Worm (Caenorhabditis elegans) whole organism, mixed stage, embryonic: ENCODE measurements around the gene C49H3.6.

Experiments used
- M03D4.4 ChIP-seq: sonication (generic microtip); optimal IDR thresholded peaks from 2 replicates; lab custom pipeline; 2017; ENCODE audit warnings: mild to moderate bottlenecking, missing genetic modification characterization, missing compliant biosample characterization
- bed-3 ChIP-seq: fragments of 200-800 bp; sonication (Bioruptor generic); optimal IDR thresholded peaks from 3 replicates; lab custom pipeline; 2018; ENCODE audit warnings: mild to moderate bottlenecking, missing genetic modification characterization, moderate library complexity, missing compliant biosample characterization
- blmp-1 ChIP-seq: fragments of 150-350 bp; optimal IDR thresholded peaks from 2 replicates; lab custom pipeline; 2014; ENCODE audit warnings: missing biosample characterization, missing genetic modification characterization
- ceh-39 ChIP-seq: fragments of 150-350 bp; optimal IDR thresholded peaks from 2 replicates; lab custom pipeline; 2014; ENCODE audit warnings: missing biosample characterization, missing genetic modification characterization
- ceh-43 ChIP-seq: fragments of 200-800 bp; sonication (Bioruptor generic); optimal IDR thresholded peaks from 2 replicates; lab custom pipeline; 2018; ENCODE audit warnings: mild to moderate bottlenecking, missing genetic modification characterization, moderate library complexity, missing compliant biosample characterization
- ceh-83 ChIP-seq: fragments of 200-800 bp; sonication (Bioruptor generic); optimal IDR thresholded peaks from 2 replicates; lab custom pipeline; 2018; ENCODE audit warnings: mild to moderate bottlenecking, missing genetic modification characterization, missing compliant biosample characterization
- cnd-1 ChIP-seq: fragments of 200-800 bp; sonication (Bioruptor generic); optimal IDR thresholded peaks from 2 replicates; lab custom pipeline; 2018; ENCODE audit warnings: mild to moderate bottlenecking, missing genetic modification characterization, missing compliant biosample characterization
- drap-1 ChIP-seq: fragments of 200-800 bp; sonication (Bioruptor generic); optimal IDR thresholded peaks from 3 replicates; lab custom pipeline; 2018; ENCODE audit warnings: mild to moderate bottlenecking, missing genetic modification characterization, missing compliant biosample characterization
- elt-1 ChIP-seq: sonication (generic microtip); optimal IDR thresholded peaks from 2 replicates; lab custom pipeline; 2017; ENCODE audit warnings: missing genetic modification characterization, mild to moderate bottlenecking, missing compliant biosample characterization, antibody characterized with exemption, moderate library complexity, borderline replicate concordance; ENCODE audit not compliant: insufficient read depth
- elt-3 ChIP-seq: fragments of 150-350 bp; optimal IDR thresholded peaks from 2 replicates; lab custom pipeline; 2014; ENCODE audit warnings: missing biosample characterization, missing genetic modification characterization
- flh-1 ChIP-seq: fragments of 200-800 bp; sonication (Bioruptor generic); optimal IDR thresholded peaks from 2 replicates; lab custom pipeline; 2018; ENCODE audit warnings: mild to moderate bottlenecking, missing genetic modification characterization, moderate library complexity, missing compliant biosample characterization
- ham-2 ChIP-seq: fragments of 200-800 bp; sonication (Bioruptor generic); optimal IDR thresholded peaks from 2 replicates; lab custom pipeline; 2018; ENCODE audit warnings: mild to moderate bottlenecking, missing genetic modification characterization, missing compliant biosample characterization
- hlh-1 ChIP-seq: fragments of 150-350 bp; optimal IDR thresholded peaks from 2 replicates; lab custom pipeline; 2014; ENCODE audit warnings: missing biosample characterization, missing genetic modification reagents, missing genetic modification characterization
- lin-13 ChIP-seq: fragments of 150-350 bp; optimal IDR thresholded peaks from 2 replicates; lab custom pipeline; 2014; ENCODE audit warnings: missing biosample characterization, missing genetic modification characterization
- lin-32 ChIP-seq: fragments of 200-800 bp; sonication (Bioruptor generic); optimal IDR thresholded peaks from 2 replicates; lab custom pipeline; 2018; ENCODE audit warnings: mild to moderate bottlenecking, missing genetic modification characterization, missing compliant biosample characterization
- lsy-2 ChIP-seq: fragments of 150-350 bp; optimal IDR thresholded peaks from 2 replicates; lab custom pipeline; 2014; ENCODE audit warnings: missing biosample characterization, missing genetic modification characterization
- mep-1 ChIP-seq: fragments of 150-350 bp; optimal IDR thresholded peaks from 2 replicates; lab custom pipeline; 2017; ENCODE audit warnings: missing biosample characterization, missing genetic modification reagents, missing genetic modification characterization, inconsistent platforms
- mls-2 ChIP-seq: sonication (generic microtip); optimal IDR thresholded peaks from 2 replicates; lab custom pipeline; 2016; ENCODE audit warnings: mild to moderate bottlenecking, missing genetic modification characterization, moderate library complexity, missing compliant biosample characterization
- nhr-12 ChIP-seq: fragments of 150-350 bp; optimal IDR thresholded peaks from 2 replicates; lab custom pipeline; 2014; ENCODE audit warnings: missing biosample characterization, missing genetic modification characterization
- nhr-2 ChIP-seq: fragments of 150-350 bp; optimal IDR thresholded peaks from 2 replicates; lab custom pipeline; 2014; ENCODE audit warnings: missing biosample characterization, missing genetic modification characterization
- nhr-237 ChIP-seq: fragments of 150-350 bp; optimal IDR thresholded peaks from 2 replicates; lab custom pipeline; 2014; ENCODE audit warnings: missing biosample characterization, missing genetic modification characterization
- nhr-76 ChIP-seq: sonication (generic microtip); optimal IDR thresholded peaks from 2 replicates; lab custom pipeline; 2017; ENCODE audit warnings: missing biosample characterization, missing genetic modification characterization
- pha-4 ChIP-seq: fragments of 150-350 bp; optimal IDR thresholded peaks from 2 replicates; lab custom pipeline; 2018; ENCODE audit warnings: missing biosample characterization, missing genetic modification reagents, missing genetic modification characterization
- sem-2 ChIP-seq: fragments of 200-800 bp; sonication (Bioruptor generic); optimal IDR thresholded peaks from 2 replicates; lab custom pipeline; 2018; ENCODE audit warnings: mild to moderate bottlenecking, missing genetic modification characterization, missing compliant biosample characterization
- snpc-4 ChIP-seq: fragments of 150-350 bp; optimal IDR thresholded peaks from 2 replicates; lab custom pipeline; 2014; ENCODE audit warnings: missing biosample characterization, missing genetic modification characterization
- sptf-1 ChIP-seq: sonication (generic microtip); optimal IDR thresholded peaks from 2 replicates; lab custom pipeline; 2017; ENCODE audit warnings: mild to moderate bottlenecking, missing genetic modification characterization, moderate library complexity, missing compliant biosample characterization
- tbx-8 ChIP-seq: fragments of 200-800 bp; sonication (Bioruptor generic); optimal IDR thresholded peaks from 2 replicates; lab custom pipeline; 2018; ENCODE audit warnings: mild to moderate bottlenecking, missing genetic modification characterization, moderate library complexity, missing compliant biosample characterization
- unc-120 ChIP-seq: sonication (generic microtip); optimal IDR thresholded peaks from 2 replicates; lab custom pipeline; 2017; ENCODE audit warnings: missing genetic modification characterization, missing compliant biosample characterization; ENCODE audit not compliant: poor library complexity, severe bottlenecking
- unc-39 ChIP-seq: fragments of 150-350 bp; optimal IDR thresholded peaks from 2 replicates; lab custom pipeline; 2014; ENCODE audit warnings: missing biosample characterization, missing genetic modification characterization
- unc-62 ChIP-seq: fragments of 150-350 bp; optimal IDR thresholded peaks from 2 replicates; lab custom pipeline; 2014; ENCODE audit warnings: missing biosample characterization, missing genetic modification reagents, missing genetic modification characterization
- zip-8 ChIP-seq: fragments of 150-350 bp; optimal IDR thresholded peaks from 2 replicates; lab custom pipeline; 2014; ENCODE audit warnings: missing biosample characterization, missing genetic modification characterization
- ztf-11 ChIP-seq: fragments of 150-350 bp; optimal IDR thresholded peaks from 2 replicates; lab custom pipeline; 2014; ENCODE audit warnings: missing biosample characterization, missing genetic modification characterization

The C49H3.6 gene

DNA sequence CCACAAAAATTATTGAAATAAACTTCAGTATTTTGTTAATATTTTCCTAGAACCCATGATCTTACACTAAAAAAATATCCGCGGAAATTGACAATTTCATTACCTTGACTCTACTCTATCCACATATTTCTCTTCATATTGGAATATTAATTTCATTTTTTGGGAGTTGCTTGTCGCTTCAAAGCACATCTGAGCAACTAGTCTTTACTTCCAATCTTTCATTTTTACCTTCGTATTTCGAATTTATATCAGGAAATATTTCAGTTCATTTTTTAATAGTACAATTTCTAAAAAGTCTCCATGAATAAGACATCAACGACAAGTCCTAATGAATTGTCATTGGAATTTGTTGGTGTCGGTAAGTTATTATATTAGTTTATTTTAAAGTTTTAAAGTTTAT lies 24.5 kb upstream of the C49H3.6 start, which contains the start of gene srt-73:
srt-73 (plus strand) TSS at position 301 of the 400 bp plus-strand sequence.
- no peak for TF ChIP-seq sptf-1 (tag; lab: Kevin White, UChicago)
- TF ChIP-seq flh-1 (GFP tag; lab: Kevin White, UChicago): no peak
- no peak for TF ChIP-seq cnd-1 (tag; lab: Kevin White, UChicago)
- no peak for TF ChIP-seq ceh-83
- no peak for TF ChIP-seq unc-39 (tag; lab: Kevin White, UChicago)
- TF ChIP-seq elt-3 (tag; lab: Kevin White, UChicago): no peak
- no peak for TF ChIP-seq snpc-4 (tag; lab: Kevin White, UChicago)
- TF ChIP-seq pha-4 (tag; lab: Kevin White, UChicago): no peak
- no peak for TF ChIP-seq nhr-2 (tag; lab: Kevin White, UChicago)
- TF ChIP-seq M03D4.4 (tag; lab: Kevin White, UChicago): no peak
- TF ChIP-seq lin-13 (tag; lab: Kevin White, UChicago): no peak
- no peak for TF ChIP-seq blmp-1 (tag; lab: Kevin White, UChicago)
- no peak for TF ChIP-seq elt-1 (tag; lab: Kevin White, UChicago)
- TF ChIP-seq mep-1 (tag; lab: Kevin White, UChicago): no peak
- TF ChIP-seq zip-8 (tag; lab: Kevin White, UChicago): no peak
- TF ChIP-seq ceh-43 (GFP tag; lab: Kevin White, UChicago): no peak
- TF ChIP-seq lin-32 (GFP tag; lab: Kevin White, UChicago): no peak
- no peak for TF ChIP-seq drap-1 (GFP tag; lab: Kevin White, UChicago)
- no peak for TF ChIP-seq sem-2 (GFP tag; lab: Kevin White, UChicago)
- TF ChIP-seq, all 35 proteins: peak for 0

DNA sequence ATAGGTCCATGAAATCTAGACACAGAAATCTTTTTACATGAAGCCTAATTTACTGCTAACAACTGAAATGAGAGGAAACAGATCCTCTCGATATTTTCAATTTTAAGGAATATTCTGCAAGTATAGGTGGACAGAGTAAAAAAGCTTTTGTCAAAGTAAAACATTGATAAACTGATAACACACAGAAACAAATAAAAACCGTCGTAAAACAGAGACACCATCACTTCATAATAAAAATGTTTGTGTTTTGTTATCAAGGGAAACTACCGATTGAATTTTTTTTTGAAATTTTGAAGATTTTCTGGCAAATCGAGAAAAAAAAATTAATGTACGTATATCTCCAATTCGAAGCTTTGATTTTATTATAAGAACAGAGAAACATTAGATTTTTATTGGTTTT lies 22.4 kb upstream of the C49H3.6 start:
- no peak for TF ChIP-seq snpc-4 (tag; lab: Kevin White, UChicago)
- TF ChIP-seq pha-4 (tag; lab: Kevin White, UChicago): no peak
- TF ChIP-seq bed-3 (GFP tag; lab: Kevin White, UChicago): no peak
- no peak for TF ChIP-seq blmp-1 (tag; lab: Kevin White, UChicago)
- no peak for TF ChIP-seq ceh-39
- TF ChIP-seq flh-1 (GFP tag; lab: Kevin White, UChicago): no peak
- no peak for TF ChIP-seq mls-2 (tag; lab: Kevin White, UChicago)
- TF ChIP-seq elt-3 (tag; lab: Kevin White, UChicago): no peak
- no peak for TF ChIP-seq unc-39 (tag; lab: Kevin White, UChicago)
- TF ChIP-seq mep-1 (tag; lab: Kevin White, UChicago): no peak
- TF ChIP-seq cnd-1 (tag; lab: Kevin White, UChicago): no peak
- TF ChIP-seq ztf-11: no peak

DNA sequence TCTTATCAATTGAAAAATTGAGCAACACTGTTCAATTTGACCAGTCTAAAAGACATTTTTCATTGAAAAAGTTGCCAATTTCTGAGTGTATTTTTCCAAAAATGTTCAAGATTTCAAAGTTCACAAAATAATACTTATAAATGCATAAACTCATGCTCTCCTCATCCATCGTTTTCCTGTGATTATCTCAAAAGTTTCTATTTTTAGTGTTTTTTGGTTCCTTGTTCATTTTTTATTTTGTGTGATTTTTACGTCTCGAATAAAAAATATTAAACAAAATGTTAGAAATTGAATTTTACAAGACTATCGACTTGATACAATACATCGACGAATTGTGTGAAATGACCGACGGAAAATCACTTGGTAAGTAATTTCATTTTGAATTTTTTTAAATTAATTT lies 21.8 kb upstream of the C49H3.6 start, which contains the start of gene atic-1:
atic-1 (plus strand) TSS at position 301 of the 400 bp plus-strand sequence.
- TF ChIP-seq ham-2 (GFP tag; lab: Kevin White, UChicago): no peak
- TF ChIP-seq unc-39 (tag; lab: Kevin White, UChicago): no peak
- TF ChIP-seq zip-8 (tag; lab: Kevin White, UChicago): no peak
- TF ChIP-seq snpc-4 (tag; lab: Kevin White, UChicago): no peak
- TF ChIP-seq nhr-237 (tag; lab: Kevin White, UChicago): no peak
- TF ChIP-seq nhr-12 (tag; lab: Kevin White, UChicago): no peak
- no peak for TF ChIP-seq flh-1 (GFP tag; lab: Kevin White, UChicago)
- TF ChIP-seq sptf-1 (tag; lab: Kevin White, UChicago): no peak
- TF ChIP-seq nhr-76 (tag; lab: Kevin White, UChicago): no peak
- no peak for TF ChIP-seq mls-2 (tag; lab: Kevin White, UChicago)
- TF ChIP-seq hlh-1 (tag; lab: Kevin White, UChicago): no peak
- TF ChIP-seq mep-1 (tag; lab: Kevin White, UChicago): no peak
- TF ChIP-seq, all 35 proteins: peak for 0

DNA sequence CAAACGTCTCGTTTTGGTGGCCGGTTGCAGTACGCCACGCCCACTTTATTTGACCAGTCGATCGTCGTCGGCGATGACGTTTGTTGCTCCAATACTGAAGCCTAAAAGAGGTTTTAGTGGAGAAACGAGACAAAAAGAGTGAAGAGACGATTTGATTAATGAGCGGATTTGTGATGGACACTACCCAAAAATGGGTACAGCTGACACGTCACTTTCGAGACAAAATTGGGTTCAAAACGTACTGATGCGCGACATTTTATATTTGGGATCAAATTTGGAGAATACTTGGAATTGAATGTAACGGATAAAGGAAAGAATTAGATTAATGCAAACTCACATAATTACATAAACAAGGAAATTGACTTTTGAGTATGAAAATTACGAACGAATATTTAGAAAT lies 6.1 kb upstream of the C49H3.6 start, which contains the start of gene ilys-4:
ilys-4 (minus strand) TSS at position 101 of the 400 bp plus-strand sequence.
- TF ChIP-seq tbx-8 (GFP tag; lab: Kevin White, UChicago): no peak
- no peak for TF ChIP-seq ceh-39
- TF ChIP-seq bed-3 (GFP tag; lab: Kevin White, UChicago): no peak
- no peak for TF ChIP-seq nhr-12 (tag; lab: Kevin White, UChicago)
- no peak for TF ChIP-seq lsy-2 (tag; lab: Kevin White, UChicago)
- TF ChIP-seq lin-32 (GFP tag; lab: Kevin White, UChicago): no peak
- TF ChIP-seq unc-120: no peak
- no peak for TF ChIP-seq sem-2 (GFP tag; lab: Kevin White, UChicago)
- TF ChIP-seq cnd-1 (tag; lab: Kevin White, UChicago): no peak
- TF ChIP-seq hlh-1 (tag; lab: Kevin White, UChicago): no peak
- no peak for TF ChIP-seq unc-39 (tag; lab: Kevin White, UChicago)
- no peak for TF ChIP-seq ceh-43 (GFP tag; lab: Kevin White, UChicago)
- no peak for TF ChIP-seq unc-62 (GFP tag; lab: Kevin White, UChicago)
- no peak for TF ChIP-seq nhr-2 (tag; lab: Kevin White, UChicago)
- no peak for TF ChIP-seq mep-1 (tag; lab: Kevin White, UChicago)
- no peak for TF ChIP-seq nhr-237 (tag; lab: Kevin White, UChicago)
- TF ChIP-seq snpc-4 (tag; lab: Kevin White, UChicago): no peak
- no peak for TF ChIP-seq sptf-1 (tag; lab: Kevin White, UChicago)
- TF ChIP-seq mls-2 (tag; lab: Kevin White, UChicago): no peak
